Fruit fly (Drosophila melanogaster) whole organism, embryonic: ENCODE measurements around the gene Tbc1d22.

Source experiments
- CG11247 ChIP-seq: fragments of 200-800 bp; sonication (Bioruptor generic); IDR thresholded peaks from 2 replicates; pipeline ENCODE4 v1.3.6; 2022; ENCODE audit warnings: missing biosample characterization, missing genetic modification characterization
- CG11456 ChIP-seq: fragments of 200-800 bp; sonication (Bioruptor generic); IDR thresholded peaks from 3 replicates; pipeline ENCODE4 v1.3.6; 2022; ENCODE audit warnings: missing biosample characterization, missing genetic modification characterization
- CG12071 ChIP-seq: fragments of 200-800 bp; sonication (Bioruptor generic); optimal IDR thresholded peaks from 3 replicates; lab custom pipeline; 2018; ENCODE audit warnings: missing biosample characterization, mild to moderate bottlenecking, missing genetic modification characterization
- CG12769 ChIP-seq: fragments of 200-800 bp; sonication (Bioruptor generic); optimal IDR thresholded peaks from 2 replicates; lab custom pipeline; 2019; ENCODE audit warnings: missing biosample characterization, mild to moderate bottlenecking, missing genetic modification characterization, moderate library complexity
- CG13775 ChIP-seq: fragments of 200-800 bp; sonication (Bioruptor generic); optimal IDR thresholded peaks from 3 replicates; lab custom pipeline; 2017; ENCODE audit warnings: missing biosample characterization, mild to moderate bottlenecking, missing genetic modification characterization
- CG15073 ChIP-seq: fragments of 200-800 bp; sonication (Bioruptor generic); optimal IDR thresholded peaks from 2 replicates; lab custom pipeline; 2016; ENCODE audit warnings: missing biosample characterization, missing genetic modification characterization
- CG15696 ChIP-seq: fragments of 200-800 bp; sonication (Bioruptor generic); optimal IDR thresholded peaks from 2 replicates; lab custom pipeline; 2019; ENCODE audit warnings: missing biosample characterization, mild to moderate bottlenecking, missing genetic modification characterization, moderate library complexity
- CG1603 ChIP-seq: fragments of 200-800 bp; sonication (Bioruptor generic); optimal IDR thresholded peaks from 2 replicates; lab custom pipeline; 2019; ENCODE audit warnings: missing biosample characterization, mild to moderate bottlenecking, missing genetic modification characterization, moderate library complexity
- CG16813 ChIP-seq: fragments of 200-800 bp; sonication (Bioruptor generic); IDR thresholded peaks from 3 replicates; pipeline ENCODE4 v1.3.6; 2022; ENCODE audit warnings: missing biosample characterization, missing genetic modification characterization; ENCODE audit not compliant: partially characterized antibody
- CG17328 ChIP-seq: fragments of 200-800 bp; sonication (Bioruptor generic); IDR thresholded peaks from 2 replicates; pipeline ENCODE4 v1.3.6; 2022; ENCODE audit warnings: missing biosample characterization, missing genetic modification characterization
- CG1792 ChIP-seq: fragments of 200-800 bp; sonication (Bioruptor generic); optimal IDR thresholded peaks from 2 replicates; lab custom pipeline; 2016; ENCODE audit warnings: missing biosample characterization, missing genetic modification characterization
- CG1832 ChIP-seq: fragments of 200-800 bp; sonication (Bioruptor generic); optimal IDR thresholded peaks from 2 replicates; lab custom pipeline; 2017; ENCODE audit warnings: missing biosample characterization, mild to moderate bottlenecking, missing genetic modification characterization, inconsistent platforms
- CG30020 ChIP-seq: fragments of 200-800 bp; optimal IDR thresholded peaks from 2 replicates; lab custom pipeline; 2019; ENCODE audit warnings: missing biosample characterization, mild to moderate bottlenecking, missing genetic modification characterization, moderate library complexity
- CG34224 ChIP-seq: fragments of 200-800 bp; sonication (Bioruptor generic); IDR thresholded peaks from 3 replicates; pipeline ENCODE4 v1.3.6; 2022; ENCODE audit warnings: missing biosample characterization, missing genetic modification characterization; ENCODE audit not compliant: partially characterized antibody
- CG42726 ChIP-seq: fragments of 200-800 bp; sonication (Bioruptor generic); IDR thresholded peaks from 2 replicates; pipeline ENCODE4 v1.3.6; 2022; ENCODE audit warnings: missing biosample characterization, missing genetic modification characterization; ENCODE audit not compliant: partially characterized antibody
- CG4282 ChIP-seq: fragments of 200-800 bp; sonication (Bioruptor generic); optimal IDR thresholded peaks from 2 replicates; lab custom pipeline; 2016; ENCODE audit warnings: missing biosample characterization, missing genetic modification characterization
- CG4617 ChIP-seq: fragments of 200-800 bp; sonication (Bioruptor generic); optimal IDR thresholded peaks from 3 replicates; lab custom pipeline; 2016; ENCODE audit warnings: missing biosample characterization, missing genetic modification characterization, borderline replicate concordance
- CG5180 ChIP-seq: fragments of 200-800 bp; sonication (Bioruptor generic); optimal IDR thresholded peaks from 3 replicates; lab custom pipeline; 2017; ENCODE audit warnings: missing biosample characterization, missing genetic modification characterization, mild to moderate bottlenecking, moderate library complexity, missing genetic modification reagents
- CG5245 ChIP-seq: fragments of 200-800 bp; sonication (Bioruptor generic); optimal IDR thresholded peaks from 3 replicates; lab custom pipeline; 2016; ENCODE audit warnings: missing biosample characterization, missing genetic modification characterization
- CG6175 ChIP-seq: fragments of 200-800 bp; sonication (Bioruptor generic); IDR thresholded peaks from 3 replicates; pipeline ENCODE4 v1.3.6; 2022; ENCODE audit warnings: missing biosample characterization, missing genetic modification characterization
- CG6854 ChIP-seq: fragments of 200-800 bp; sonication (Bioruptor generic); optimal IDR thresholded peaks from 3 replicates; lab custom pipeline; 2017; ENCODE audit warnings: missing biosample characterization, mild to moderate bottlenecking, missing genetic modification characterization
- CG7987 ChIP-seq: fragments of 200-800 bp; sonication (Bioruptor generic); optimal IDR thresholded peaks from 2 replicates; lab custom pipeline; 2018; ENCODE audit warnings: missing biosample characterization, mild to moderate bottlenecking, missing genetic modification characterization, moderate library complexity
- CG8290 ChIP-seq, 3 experiments: fragments of 200-800 bp; sonication (Bioruptor generic); optimal IDR thresholded peaks; 2 replicates each; lab custom pipeline; 2016 to 2019; ENCODE audit warnings: missing biosample characterization in 3 of 3, missing genetic modification characterization in 3 of 3, mild to moderate bottlenecking in 2 of 3, moderate library complexity in 1 of 3
- CG9932 ChIP-seq: fragments of 200-800 bp; sonication (Bioruptor generic); IDR thresholded peaks from 2 replicates; pipeline ENCODE4 v1.3.6; 2022; ENCODE audit warnings: missing biosample characterization, missing genetic modification characterization
- CrebB ChIP-seq: fragments of 200-800 bp; sonication (Bioruptor generic); optimal IDR thresholded peaks from 3 replicates; lab custom pipeline; 2018; ENCODE audit warnings: missing biosample characterization, mild to moderate bottlenecking, missing genetic modification characterization
- D ChIP-seq, 2 experiments: fragments of 200-800 bp in 1 of 2; fragments of >200 bp in 1 of 2; sonication (Bioruptor generic) in 1 of 2; optimal IDR thresholded peaks; 2 replicates in 1 of 2; 3 replicates in 1 of 2; lab custom pipeline; 2017; ENCODE audit warnings: mild to moderate bottlenecking in 1 of 2, missing biosample characterization in 1 of 2, missing genetic modification characterization in 1 of 2, missing genetic modification reagents in 1 of 2
- Dad ChIP-seq: fragments of 200-800 bp; sonication (Bioruptor generic); optimal IDR thresholded peaks from 3 replicates; lab custom pipeline; 2016; ENCODE audit warnings: missing biosample characterization, missing genetic modification characterization
- E2f1 ChIP-seq: fragments of 200-800 bp; sonication (Bioruptor generic); IDR thresholded peaks from 2 replicates; pipeline ENCODE4 v1.3.6; 2022; ENCODE audit warnings: missing biosample characterization, missing genetic modification characterization
- E2f2 ChIP-seq: fragments of 200-800 bp; sonication (Bioruptor generic); IDR thresholded peaks from 2 replicates; pipeline ENCODE4 v1.3.6; 2022; ENCODE audit warnings: missing biosample characterization, missing genetic modification characterization
- HLH3B ChIP-seq: fragments of 200-800 bp; sonication (Bioruptor generic); IDR thresholded peaks from 2 replicates; pipeline ENCODE4 v1.3.6; 2022; ENCODE audit warnings: missing biosample characterization, missing genetic modification characterization
- HLH4C ChIP-seq: fragments of 200-800 bp; sonication (Bioruptor generic); IDR thresholded peaks from 3 replicates; pipeline ENCODE4 v1.3.6; 2022; ENCODE audit warnings: missing biosample characterization, missing genetic modification characterization; ENCODE audit not compliant: partially characterized antibody
- HmgZ ChIP-seq: fragments of 200-800 bp; sonication (Bioruptor generic); optimal IDR thresholded peaks from 2 replicates; lab custom pipeline; 2018; ENCODE audit warnings: missing biosample characterization, mild to moderate bottlenecking, missing genetic modification characterization
- MESR4 ChIP-seq: fragments of 200-800 bp; sonication (Bioruptor generic); optimal IDR thresholded peaks from 2 replicates; lab custom pipeline; 2018; ENCODE audit warnings: missing biosample characterization, mild to moderate bottlenecking, missing genetic modification characterization, moderate library complexity
- Med ChIP-seq: fragments of 200-800 bp; sonication (Bioruptor generic); peaks from one replicate; lab custom pipeline; 2016; ENCODE audit warnings: missing biosample characterization, missing genetic modification characterization, mild to moderate bottlenecking, inconsistent platforms, moderate library complexity
- Nf-YB ChIP-seq: fragments of 200-800 bp; sonication (Bioruptor generic); optimal IDR thresholded peaks from 3 replicates; lab custom pipeline; 2019; ENCODE audit warnings: missing biosample characterization, mild to moderate bottlenecking, missing genetic modification characterization, moderate library complexity
- Optix ChIP-seq: fragments of 200-800 bp; sonication (Bioruptor generic); IDR thresholded peaks from 3 replicates; pipeline ENCODE4 v1.3.6; 2022; ENCODE audit warnings: missing biosample characterization, missing genetic modification characterization
- Sry-δ ChIP-seq: fragments of 200-800 bp; sonication (Bioruptor generic); optimal IDR thresholded peaks from 2 replicates; lab custom pipeline; 2016; ENCODE audit warnings: missing biosample characterization, missing genetic modification characterization
- ase ChIP-seq: fragments of 200-800 bp; sonication (Bioruptor generic); IDR thresholded peaks from 3 replicates; pipeline ENCODE4 v1.3.6; 2022; ENCODE audit warnings: missing biosample characterization, missing genetic modification characterization
- bsh ChIP-seq, 2 experiments: fragments of 200-800 bp; sonication (Bioruptor generic); optimal IDR thresholded peaks; 2 replicates each; lab custom pipeline; 2017 to 2018; ENCODE audit warnings: mild to moderate bottlenecking in 2 of 2, missing biosample characterization in 2 of 2, missing genetic modification characterization in 2 of 2, moderate library complexity in 1 of 2
- chn ChIP-seq: fragments of 200-800 bp; sonication (Bioruptor generic); optimal IDR thresholded peaks from 2 replicates; lab custom pipeline; 2016; ENCODE audit warnings: missing biosample characterization, missing genetic modification characterization
- dati ChIP-seq: fragments of 200-800 bp; sonication (Bioruptor generic); IDR thresholded peaks from 2 replicates; pipeline ENCODE4 v1.3.6; 2022; ENCODE audit warnings: missing biosample characterization, missing genetic modification characterization
- grn ChIP-seq: fragments of 200-800 bp; sonication (Bioruptor generic); optimal IDR thresholded peaks from 3 replicates; lab custom pipeline; 2017; ENCODE audit warnings: missing biosample characterization, missing genetic modification characterization
- gsb ChIP-seq: fragments of 200-800 bp; sonication (Bioruptor generic); IDR thresholded peaks from 2 replicates; pipeline ENCODE4 v1.3.6; 2022; ENCODE audit warnings: missing biosample characterization, missing genetic modification characterization
- lab ChIP-seq: fragments of 200-800 bp; sonication (Bioruptor generic); optimal IDR thresholded peaks from 3 replicates; lab custom pipeline; 2017; ENCODE audit warnings: missing biosample characterization, missing genetic modification characterization, mild to moderate bottlenecking, moderate library complexity, missing genetic modification reagents
- lbe ChIP-seq: fragments of 200-800 bp; sonication (Bioruptor generic); optimal IDR thresholded peaks from 2 replicates; lab custom pipeline; 2016; ENCODE audit warnings: missing biosample characterization, mild to moderate bottlenecking, missing genetic modification characterization
- oc ChIP-seq: fragments of 200-800 bp; sonication (Bioruptor generic); optimal IDR thresholded peaks from 2 replicates; lab custom pipeline; 2018; ENCODE audit warnings: missing biosample characterization, mild to moderate bottlenecking, missing genetic modification characterization, moderate library complexity
- sc ChIP-seq, 3 experiments: fragments of >200 bp in 2 of 3; fragments of 200-800 bp in 1 of 3; sonication (Bioruptor generic) in 1 of 3; optimal IDR thresholded peaks; 2 replicates in 2 of 3; 3 replicates in 1 of 3; lab custom pipeline; 2017; ENCODE audit warnings: mild to moderate bottlenecking in 1 of 3, missing biosample characterization in 1 of 3, missing genetic modification characterization in 1 of 3, missing genetic modification reagents in 1 of 3
- trh ChIP-seq: fragments of 200-800 bp; sonication (Bioruptor generic); optimal IDR thresholded peaks from 2 replicates; lab custom pipeline; 2016; ENCODE audit warnings: missing biosample characterization, missing genetic modification characterization
- zen2 ChIP-seq: fragments of 200-800 bp; sonication (Bioruptor generic); IDR thresholded peaks from 3 replicates; pipeline ENCODE4 v1.3.6; 2022; ENCODE audit warnings: missing biosample characterization, missing genetic modification characterization; ENCODE audit not compliant: partially characterized antibody

Gene Tbc1d22

dm6 chr3R:21073141-21073540 lies 28.9 kb upstream of the Tbc1d22 start, which contains the start of gene r-l (continued):
- no peak for TF ChIP-seq bsh (GFP tag; optimal IDR thresholded peaks at IDR 0.05; lab: Kevin White, UChicago)
- no peak for TF ChIP-seq CG13775 (GFP tag; lab: Kevin White, UChicago)
- no peak for TF ChIP-seq dati (GFP tag; lab: Robert Waterston, UW)
- TF ChIP-seq MESR4 (GFP tag; lab: Kevin White, UChicago) = peak; percentile 62
- no peak for TF ChIP-seq CG6854 (GFP tag; lab: Kevin White, UChicago)
- no peak for TF ChIP-seq CG4282
- no peak for TF ChIP-seq CG9932 (GFP tag; lab: Robert Waterston, UW)
- peak; percentile 61 for TF ChIP-seq CG42726 (GFP tag; lab: Robert Waterston, UW)
- TF ChIP-seq lab = no peak
- TF ChIP-seq oc = no peak
- no peak for TF ChIP-seq CG4617 (GFP tag; lab: Kevin White, UChicago)
- TF ChIP-seq CG12071 (GFP tag; lab: Kevin White, UChicago) = no peak
- peak; percentile 88 for TF ChIP-seq Med (GFP tag; lab: Kevin White, UChicago)
- no peak for TF ChIP-seq CG1792 (GFP tag; lab: Kevin White, UChicago)
- TF ChIP-seq HLH3B (GFP tag; lab: Robert Waterston, UW) = no peak
- TF ChIP-seq Nf-YB (GFP tag; lab: Kevin White, UChicago) = peak; percentile 20
- TF ChIP-seq ase (GFP tag; lab: Robert Waterston, UW) = no peak
- no peak for TF ChIP-seq CG7987
- no peak for TF ChIP-seq CG5245 (GFP tag; lab: Kevin White, UChicago)
- TF ChIP-seq Optix (GFP tag; lab: Robert Waterston, UW) = no peak
- TF ChIP-seq Dad (GFP tag; lab: Kevin White, UChicago) = no peak
- no peak for TF ChIP-seq E2f1 (GFP tag; lab: Robert Waterston, UW)
- peak; percentile 8 for TF ChIP-seq chn (GFP tag; lab: Kevin White, UChicago)
- no peak for TF ChIP-seq CG15073
- TF ChIP-seq CG1832 (GFP tag; lab: Kevin White, UChicago) = no peak
- peak; percentile 19; the same call in 1 of the 3 replicates for TF ChIP-seq HLH4C (GFP tag; lab: Robert Waterston, UW)
- no peak for TF ChIP-seq CG16813 (GFP tag; lab: Robert Waterston, UW)
- TF ChIP-seq CG12769 = peak; percentile 42
- no peak for TF ChIP-seq CrebB
- peak; percentile 67 for TF ChIP-seq Sry-δ (GFP tag; lab: Kevin White, UChicago)
- TF ChIP-seq CG6175 = no peak
- no peak for TF ChIP-seq trh
- peak; percentile 86 for TF ChIP-seq HmgZ (tag; lab: Kevin White, UChicago)
- TF ChIP-seq grn (GFP tag; lab: Kevin White, UChicago) = peak; percentile 43
- TF ChIP-seq CG5180 (GFP tag; lab: Kevin White, UChicago) = no peak
- TF ChIP-seq CG34224 = no peak
- no peak for TF ChIP-seq CG17328
- TF ChIP-seq lbe (GFP tag; lab: Kevin White, UChicago) = no peak
- TF ChIP-seq CG15696 (tag; lab: Kevin White, UChicago) = no peak
- no peak for TF ChIP-seq CG8290 (GFP tag; optimal IDR thresholded peaks at IDR 0.05; lab: Kevin White, UChicago)
- peak in 1 of 2 experiments; percentile 77 for TF ChIP-seq CG8290 (tag; optimal IDR thresholded peaks at IDR 0.05; lab: Kevin White, UChicago)
- TF ChIP-seq D (optimal IDR thresholded peaks at IDR 0.05; lab: Kevin White, UChicago) = no peak
- TF ChIP-seq D (GFP tag; optimal IDR thresholded peaks at IDR 0.05; lab: Kevin White, UChicago) = no peak
- peak; percentile 100 for TF ChIP-seq E2f2 (GFP tag; lab: Robert Waterston, UW)
- TF ChIP-seq CG11247 (GFP tag; lab: Robert Waterston, UW) = no peak
- no peak for TF ChIP-seq gsb
- no peak for TF ChIP-seq CG30020
- TF ChIP-seq CG11456 = no peak
- no peak for TF ChIP-seq sc (optimal IDR thresholded peaks at IDR 0.05; lab: Kevin White, UChicago)
- no peak for TF ChIP-seq sc (GFP tag; optimal IDR thresholded peaks at IDR 0.05; lab: Kevin White, UChicago)
- no peak for TF ChIP-seq zen2
- peak; percentile 83 for TF ChIP-seq CG1603
